Worm (Caenorhabditis elegans): ENCODE data around the gene F09G8.10.

DNA sequence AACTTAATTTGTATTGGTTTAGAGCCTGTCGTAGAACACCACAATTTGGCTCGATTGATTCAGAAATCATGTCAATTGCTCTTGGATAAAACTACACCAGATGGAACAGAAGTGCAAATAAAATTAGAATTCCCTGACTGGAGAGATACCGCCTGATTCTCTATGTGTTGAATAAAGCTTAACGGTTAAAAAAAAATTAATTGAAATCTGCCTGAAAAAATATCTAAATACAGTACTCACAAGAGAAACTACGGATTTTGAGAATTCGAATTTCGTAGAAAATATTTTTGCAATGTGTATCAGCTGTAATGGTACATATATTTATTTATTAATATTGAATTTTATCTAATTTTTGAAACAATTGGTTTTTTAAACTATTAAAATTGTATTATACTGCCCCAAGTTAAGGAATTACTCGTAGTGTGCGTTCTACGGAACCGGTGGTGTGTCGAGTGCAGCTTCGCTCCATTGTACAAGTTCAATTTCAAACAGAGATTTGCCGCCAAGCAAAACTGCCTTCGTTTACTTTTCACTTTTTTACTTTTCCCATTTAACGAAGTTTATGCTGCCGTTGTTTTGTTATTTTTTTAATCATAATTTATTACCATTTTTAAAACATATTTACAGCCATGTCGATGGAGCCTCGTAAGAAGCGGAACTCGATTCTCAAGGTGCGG lies 21.8 kb downstream of the F09G8.10 start, which contains the start of gene knl-1:
- TF ChIP-seq nhr-23 (tag; optimal IDR thresholded peaks at IDR 0.05) = peak; percentile 51
- no peak for TF ChIP-seq fkh-10 (GFP tag; optimal IDR thresholded peaks at IDR 0.05)
- TF ChIP-seq ama-1 (optimal IDR thresholded peaks at IDR 0.05) = no peak
- no peak for TF ChIP-seq unc-39 (tag; optimal IDR thresholded peaks at IDR 0.05)
- no peak for TF ChIP-seq ztf-4 (tag; optimal IDR thresholded peaks at IDR 0.05)
- peak; percentile 9 for TF ChIP-seq R02D3.7 (tag; optimal IDR thresholded peaks at IDR 0.05)
- TF ChIP-seq zag-1 (tag; optimal IDR thresholded peaks at IDR 0.05) = no peak
- no peak for TF ChIP-seq daf-12 (tag; optimal IDR thresholded peaks at IDR 0.05)
- TF ChIP-seq lin-15B (tag; optimal IDR thresholded peaks at IDR 0.05) = peak; percentile 69
- no peak for TF ChIP-seq egl-27 (tag; optimal IDR thresholded peaks at IDR 0.05)
- no peak for TF ChIP-seq ceh-9 (tag; optimal IDR thresholded peaks at IDR 0.05)
- no peak for TF ChIP-seq nhr-12 (tag; optimal IDR thresholded peaks at IDR 0.05)
- TF ChIP-seq fos-1 (tag; optimal IDR thresholded peaks at IDR 0.05) = no peak
